Worm (Caenorhabditis elegans) whole organism, late embryonic: ENCODE data around the gene txt-17.

Experiments used
- ceh-2 ChIP-seq: sonication (generic microtip); optimal IDR thresholded peaks from 2 replicates; lab custom pipeline; 2016; ENCODE audit warnings: missing genotype, missing genetic modification characterization, missing compliant biosample characterization
- ceh-45 ChIP-seq: fragments of 200-800 bp; sonication (Bioruptor generic); IDR thresholded peaks from 2 replicates; pipeline ENCODE4 v1.3.6; 2022; ENCODE audit warnings: missing genetic modification reagents, missing genetic modification characterization, missing compliant biosample characterization
- che-1 ChIP-seq: sonication (generic microtip); optimal IDR thresholded peaks from 2 replicates; lab custom pipeline; 2016; ENCODE audit warnings: mild to moderate bottlenecking, missing genetic modification characterization, missing compliant biosample characterization
- dve-1 ChIP-seq: sonication (generic microtip); optimal IDR thresholded peaks from 2 replicates; lab custom pipeline; 2017; ENCODE audit warnings: antibody characterized with exemption, mild to moderate bottlenecking, missing genetic modification characterization, missing compliant biosample characterization
- fkh-10 ChIP-seq: fragments of 150-350 bp; optimal IDR thresholded peaks from 2 replicates; lab custom pipeline; 2014; ENCODE audit warnings: missing biosample characterization, missing genetic modification reagents, missing genetic modification characterization
- nhr-11 ChIP-seq: fragments of 150-350 bp; optimal IDR thresholded peaks from 2 replicates; lab custom pipeline; 2014; ENCODE audit warnings: missing biosample characterization, missing genetic modification characterization
- nhr-232 ChIP-seq: sonication (generic microtip); optimal IDR thresholded peaks from 2 replicates; lab custom pipeline; 2016; ENCODE audit warnings: missing genetic modification characterization, missing compliant biosample characterization
- odd-2 ChIP-seq: sonication (generic microtip); optimal IDR thresholded peaks from 2 replicates; lab custom pipeline; 2017; ENCODE audit warnings: antibody characterized with exemption, mild to moderate bottlenecking, missing genetic modification characterization, missing compliant biosample characterization
- pha-4 ChIP-seq: fragments of 150-350 bp; optimal IDR thresholded peaks from 2 replicates; lab custom pipeline; 2018; ENCODE audit warnings: missing biosample characterization, missing genetic modification reagents, missing genetic modification characterization
- pqm-1 ChIP-seq: sonication (generic microtip); optimal IDR thresholded peaks from 2 replicates; lab custom pipeline; 2016; ENCODE audit warnings: missing genetic modification characterization, missing compliant biosample characterization
- sdc-2 ChIP-seq: sonication (generic microtip); optimal IDR thresholded peaks from 2 replicates; lab custom pipeline; 2016; ENCODE audit warnings: missing genotype, missing genetic modification characterization, missing compliant biosample characterization
- sox-4 ChIP-seq: sonication (generic microtip); optimal IDR thresholded peaks from 2 replicates; lab custom pipeline; 2017; ENCODE audit warnings: mild to moderate bottlenecking, missing genetic modification characterization, inconsistent platforms, missing compliant biosample characterization
- unc-55 ChIP-seq: sonication (generic microtip); optimal IDR thresholded peaks from 2 replicates; lab custom pipeline; 2017; ENCODE audit warnings: missing biosample characterization, missing genetic modification reagents, missing genetic modification characterization
- unc-86 ChIP-seq: sonication (generic microtip); optimal IDR thresholded peaks from 2 replicates; lab custom pipeline; 2016; ENCODE audit warnings: missing genetic modification characterization, missing compliant biosample characterization

DNA sequence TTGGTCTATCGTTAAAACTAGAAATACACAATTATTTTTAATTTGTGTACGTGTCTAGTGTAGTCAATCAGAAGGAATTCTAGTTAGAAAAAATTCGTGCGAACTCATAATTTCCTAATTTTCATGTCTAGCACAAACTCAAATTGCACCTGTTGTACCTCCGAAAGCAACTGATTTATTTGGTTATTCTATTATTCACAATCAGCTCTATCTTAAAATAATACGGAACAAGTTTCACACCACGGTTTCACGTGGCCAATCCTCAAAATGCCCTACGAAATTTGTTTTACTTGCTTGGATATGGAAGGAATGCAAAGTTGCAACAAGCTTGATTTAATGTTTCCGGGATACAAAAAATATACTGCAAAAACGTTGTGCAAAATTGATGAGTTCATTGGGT lies 40.4 kb downstream of the txt-17 start, which contains the start of gene srw-127:
- TF ChIP-seq dve-1 (tag; lab: Kevin White, UChicago) (no peak), fkh-10 (GFP tag; lab: Kevin White, UChicago) (no peak), pqm-1 (tag; lab: Kevin White, UChicago) (no peak), nhr-232 (tag; lab: Kevin White, UChicago) (no peak), che-1 (tag; lab: Kevin White, UChicago) (no peak), ceh-45 (GFP tag; lab: Robert Waterston, UW) (no peak), pha-4 (tag; lab: Kevin White, UChicago) (no peak), odd-2 (tag; lab: Kevin White, UChicago) (no peak), sdc-2 (tag; lab: Kevin White, UChicago) (no peak), unc-55 (no peak), sox-4 (no peak), nhr-11 (tag; lab: Kevin White, UChicago) (no peak), unc-86 (tag; lab: Kevin White, UChicago) (no peak), ceh-2 (tag; lab: Kevin White, UChicago) (no peak)
